Worm (Caenorhabditis elegans) whole organism, early embryonic: Measurements from ENCODE around the gene srt-27.
A peak's percentile ranks its signal among the peaks of the same experiment; 100 is the strongest.

Experiments used
- ama-1 ChIP-seq: fragments of 150-350 bp; optimal IDR thresholded peaks from 2 replicates; lab custom pipeline; 2014
- ceh-36 ChIP-seq: sonication (generic microtip); optimal IDR thresholded peaks from 2 replicates; lab custom pipeline; 2016; ENCODE audit warnings: missing genetic modification characterization, inconsistent platforms, missing compliant biosample characterization
- hnd-1 ChIP-seq: sonication (generic microtip); optimal IDR thresholded peaks from 2 replicates; lab custom pipeline; 2016; ENCODE audit warnings: missing genetic modification characterization, missing compliant biosample characterization
- tbx-11 ChIP-seq: fragments of 200-800 bp; sonication (Bioruptor generic); IDR thresholded peaks from 2 replicates; pipeline ENCODE4 v1.3.6; 2022; ENCODE audit warnings: missing genetic modification characterization, missing compliant biosample characterization
- tbx-37 ChIP-seq: fragments of 200-800 bp; sonication (Bioruptor generic); conservative IDR thresholded peaks from 2 replicates; pipeline ENCODE4 v1.3.6; 2022; ENCODE audit warnings: missing genetic modification reagents, missing genetic modification characterization, missing compliant biosample characterization

ce11 chrV:2761470-2761869, 40.8 kb upstream of the srt-27 start:
- 0 out of 2 replicates have a peak, but pooled peaks have one; percentile 35 for TF ChIP-seq tbx-11 (GFP tag; lab: Robert Waterston, UW)
- TF ChIP-seq ceh-36 (tag; lab: Kevin White, UChicago): no peak
- TF ChIP-seq ama-1 (lab: Kevin White, UChicago): no peak
- no peak for TF ChIP-seq hnd-1 (tag; lab: Kevin White, UChicago)
- no peak for TF ChIP-seq tbx-37 (GFP tag; lab: Robert Waterston, UW)
